Fruit fly (Drosophila melanogaster): ENCODE results near the gene CG10657.

The CG10657 gene

dm6 chr3L:12496428-12497344 is at the start of gene CG10657:
CG10657 (minus strand) TSS chr3L:12497216.
- no peak for TF ChIP-seq dac (GFP tag; optimal IDR thresholded peaks at IDR 0.05)
- peak; percentile 77 for TF ChIP-seq CG8119 (GFP tag; IDR thresholded peaks at IDR 0.05)
- no peak for TF ChIP-seq Sox14 (GFP tag; optimal IDR thresholded peaks at IDR 0.05)
- TF ChIP-seq Blimp-1 (GFP tag; optimal IDR thresholded peaks at IDR 0.05): peak; percentile 97
- peak; percentile 58; the same call in 1 of the 2 replicates for TF ChIP-seq CG15336 (GFP tag; IDR thresholded peaks at IDR 0.05)
- no peak for TF ChIP-seq CG3919 (GFP tag; optimal IDR thresholded peaks at IDR 0.05)
- no peak for TF ChIP-seq net (GFP tag; optimal IDR thresholded peaks at IDR 0.05)
- TF ChIP-seq CG7368 (GFP tag; optimal IDR thresholded peaks at IDR 0.05): no peak
- peak; percentile 66 for TF ChIP-seq vri (GFP tag; optimal IDR thresholded peaks at IDR 0.05)
- TF ChIP-seq OdsH (GFP tag; optimal IDR thresholded peaks at IDR 0.05): peak; percentile 30
- TF ChIP-seq svp (GFP tag): no peak
- TF ChIP-seq CG6854 (GFP tag; optimal IDR thresholded peaks at IDR 0.05): no peak
- peak; percentile 59 for TF ChIP-seq CG6276 (GFP tag; optimal IDR thresholded peaks at IDR 0.05)
- no peak for TF ChIP-seq lz (GFP tag; optimal IDR thresholded peaks at IDR 0.05)
- no peak for TF ChIP-seq Hr38 (GFP tag; optimal IDR thresholded peaks at IDR 0.05)
- no peak for TF ChIP-seq Sox102F (GFP tag; optimal IDR thresholded peaks at IDR 0.05)
- TF ChIP-seq acj6 (GFP tag; optimal IDR thresholded peaks at IDR 0.05): no peak
- TF ChIP-seq achi (GFP tag; optimal IDR thresholded peaks at IDR 0.05): no peak
- no peak for TF ChIP-seq Eip75B (GFP tag; optimal IDR thresholded peaks at IDR 0.05)
- TF ChIP-seq CG16779 (tag; optimal IDR thresholded peaks at IDR 0.05): no peak
- no peak for TF ChIP-seq CG10631 (GFP tag; optimal IDR thresholded peaks at IDR 0.05)
- TF ChIP-seq CG9139 (GFP tag; optimal IDR thresholded peaks at IDR 0.05): no peak
- no peak for TF ChIP-seq esn (GFP tag; optimal IDR thresholded peaks at IDR 0.05)
- TF ChIP-seq CG32006 (GFP tag; optimal IDR thresholded peaks at IDR 0.05): peak; percentile 70
- no peak for TF ChIP-seq Ets96B (tag; optimal IDR thresholded peaks at IDR 0.05)
- no peak for TF ChIP-seq fd59A (GFP tag; optimal IDR thresholded peaks at IDR 0.05)
- TF ChIP-seq Met (GFP tag; optimal IDR thresholded peaks at IDR 0.05): no peak
- TF ChIP-seq CG11762 (GFP tag; optimal IDR thresholded peaks at IDR 0.05; ENCODE audit: insufficient read depth): peak; percentile 3
- no peak for TF ChIP-seq CG8319 (GFP tag; optimal IDR thresholded peaks at IDR 0.05)
- peak in 1 of 2 experiments; percentile 29 for TF ChIP-seq salr (GFP tag; optimal IDR thresholded peaks at IDR 0.05)
- no peak for TF ChIP-seq CG34406 (GFP tag; optimal IDR thresholded peaks at IDR 0.05)
- TF ChIP-seq eg (GFP tag; IDR thresholded peaks at IDR 0.05): peak; percentile 69; the same call in 2 of the 3 replicates
- TF ChIP-seq CG1621 (tag; optimal IDR thresholded peaks at IDR 0.05): peak; percentile 28
- no peak for TF ChIP-seq Lpt (GFP tag; optimal IDR thresholded peaks at IDR 0.05)
- TF ChIP-seq CG11902 (GFP tag; optimal IDR thresholded peaks at IDR 0.05): no peak
- no peak for TF ChIP-seq ss (GFP tag; optimal IDR thresholded peaks at IDR 0.05)
- no peak for TF ChIP-seq CG10669 (GFP tag; optimal IDR thresholded peaks at IDR 0.05)
- TF ChIP-seq Gug (GFP tag; IDR thresholded peaks at IDR 0.05): no peak
- TF ChIP-seq dsx (GFP tag; optimal IDR thresholded peaks at IDR 0.05; ENCODE audit: poor library complexity, severe bottlenecking): no peak
- TF ChIP-seq Smox (GFP tag; optimal IDR thresholded peaks at IDR 0.05): no peak
- TF ChIP-seq Eip93F (GFP tag; optimal IDR thresholded peaks at IDR 0.05): no peak
- TF ChIP-seq Ets21C (GFP tag; optimal IDR thresholded peaks at IDR 0.05): no peak
- TF ChIP-seq Eip78C (GFP tag): peak; percentile 43
- no peak for TF ChIP-seq CG6808 (GFP tag; optimal IDR thresholded peaks at IDR 0.05)
- TF ChIP-seq fkh (GFP tag; optimal IDR thresholded peaks at IDR 0.05): no peak
- no peak for TF ChIP-seq topi (GFP tag; optimal IDR thresholded peaks at IDR 0.05)
- no peak for TF ChIP-seq Sox15 (GFP tag; optimal IDR thresholded peaks at IDR 0.05)
- no peak for TF ChIP-seq CG11294 (GFP tag; IDR thresholded peaks at IDR 0.05)
- no peak for TF ChIP-seq CG31627 (GFP tag; optimal IDR thresholded peaks at IDR 0.05)
- TF ChIP-seq spab (GFP tag; optimal IDR thresholded peaks at IDR 0.05): no peak
